Fruit fly (Drosophila melanogaster) S2 (cell line): ENCODE data around the gene Vha16-3.

Experiments used
- CG8478 ChIP-seq: fragments of >200 bp; optimal IDR thresholded peaks from 2 replicates; lab custom pipeline; 2018
- CTCF ChIP-seq, 2 experiments: fragments of >200 bp; optimal IDR thresholded peaks; 2 replicates each; lab custom pipeline; 2018

Vha16-3 gene

dm6 chr3L:11487327-11487973 is 14.4 kb downstream of the Vha16-3 start, which contains the start of gene chrb:
Gene chrb, plus strand, starts transcription at chr3L:11487550.
- TF ChIP-seq CG8478 (lab: Kevin White, UChicago), result no peak
- TF ChIP-seq CTCF (optimal IDR thresholded peaks at IDR 0.05; lab: Kevin White, UChicago), result no peak

- TF ChIP-seq CTCF (optimal IDR thresholded peaks at IDR 0.05; lab: Kevin White, UChicago) (no peak), CG8478 (lab: Kevin White, UChicago) (no peak)
Measured at dm6 chr3L:11488264-11488663, 15.2 kb downstream of the Vha16-3 start.

- no peak for TF ChIP-seq CG8478 (lab: Kevin White, UChicago)
- TF ChIP-seq CTCF (optimal IDR thresholded peaks at IDR 0.05; lab: Kevin White, UChicago), result no peak
Measured at dm6 chr3L:11489489-11489888, 16.4 kb downstream of the Vha16-3 start.

- TF ChIP-seq CTCF (optimal IDR thresholded peaks at IDR 0.05; lab: Kevin White, UChicago) (no peak), CG8478 (lab: Kevin White, UChicago) (no peak)
Measured at dm6 chr3L:11490539-11490938, 17.4 kb downstream of the Vha16-3 start.

dm6 chr3L:11491222-11491873 is 18.3 kb downstream of the Vha16-3 start:
- TF ChIP-seq CG8478 (lab: Kevin White, UChicago), result no peak
- TF ChIP-seq CTCF (optimal IDR thresholded peaks at IDR 0.05; lab: Kevin White, UChicago), result no peak

dm6 chr3L:11491874-11492268 is 18.8 kb downstream of the Vha16-3 start:
- TF ChIP-seq CG8478 (lab: Kevin White, UChicago), result no peak
- TF ChIP-seq CTCF (optimal IDR thresholded peaks at IDR 0.05; lab: Kevin White, UChicago), result no peak

- TF ChIP-seq CG8478 (lab: Kevin White, UChicago), result no peak
- TF ChIP-seq CTCF (optimal IDR thresholded peaks at IDR 0.05; lab: Kevin White, UChicago), result no peak
Measured at dm6 chr3L:11492457-11492856, 19.4 kb downstream of the Vha16-3 start.

dm6 chr3L:11493090-11493807 is 20.2 kb downstream of the Vha16-3 start:
- TF ChIP-seq CG8478 (lab: Kevin White, UChicago) (no peak), CTCF (optimal IDR thresholded peaks at IDR 0.05; lab: Kevin White, UChicago) (no peak)

- TF ChIP-seq CTCF (optimal IDR thresholded peaks at IDR 0.05; lab: Kevin White, UChicago), result no peak
- TF ChIP-seq CG8478 (lab: Kevin White, UChicago), result no peak
Measured at dm6 chr3L:11508337-11508736, 35.2 kb downstream of the Vha16-3 start, which contains the start of gene CG33500. Gene CG33500, plus strand, starts transcription at chr3L:11508637.

dm6 chr3L:11509294-11509911 is 36.3 kb downstream of the Vha16-3 start, which contains the start of the genes Sgs8 and Sgs7:
Gene Sgs8, minus strand, starts transcription at chr3L:11509394.
Gene Sgs7, plus strand, starts transcription at chr3L:11509861.
- no peak for TF ChIP-seq CTCF (optimal IDR thresholded peaks at IDR 0.05; lab: Kevin White, UChicago)

- no peak for TF ChIP-seq CG8478 (lab: Kevin White, UChicago)
- TF ChIP-seq CTCF (optimal IDR thresholded peaks at IDR 0.05; lab: Kevin White, UChicago), result no peak
Measured at dm6 chr3L:11510489-11510888, 37.4 kb downstream of the Vha16-3 start, which contains the start of gene CG33272. Gene CG33272, minus strand, starts transcription at chr3L:11510589.

dm6 chr3L:11511243-11511642 is 38.2 kb downstream of the Vha16-3 start:
- TF ChIP-seq CTCF (optimal IDR thresholded peaks at IDR 0.05; lab: Kevin White, UChicago) (peak; percentile 30 to 62), CG8478 (lab: Kevin White, UChicago) (no peak)

- TF ChIP-seq CG8478 (lab: Kevin White, UChicago) (no peak), CTCF (optimal IDR thresholded peaks at IDR 0.05; lab: Kevin White, UChicago) (no peak)
Measured at dm6 chr3L:11511921-11512320, 38.8 kb downstream of the Vha16-3 start, which contains the start of gene Sgs3. Gene Sgs3, plus strand, starts transcription at chr3L:11512221.

dm6 chr3L:11513405-11513804 is 40.3 kb downstream of the Vha16-3 start, which contains the start of gene CG7512:
Gene CG7512, plus strand, starts transcription at chr3L:11513705.
- TF ChIP-seq CTCF (optimal IDR thresholded peaks at IDR 0.05; lab: Kevin White, UChicago) (no peak), CG8478 (lab: Kevin White, UChicago) (no peak)
